Worm (Caenorhabditis elegans): ENCODE results near the gene F59G1.4.
A peak's percentile ranks its signal among the peaks of the same experiment; 100 is the strongest.

F59G1.4 gene

ce11 chrII:5928502-5928901, 32.5 kb downstream of the F59G1.4 start, which contains the start of gene egl-44:
Gene egl-44, plus strand, starts transcription at chrII:5928802.
- TF ChIP-seq lsy-12 (tag; optimal IDR thresholded peaks at IDR 0.05) (no peak), nfya-1 (tag; optimal IDR thresholded peaks at IDR 0.05; ENCODE audit: insufficient read depth) (no peak), ZK546.5 (tag; optimal IDR thresholded peaks at IDR 0.05) (no peak), hmg-11 (tag; optimal IDR thresholded peaks at IDR 0.05) (no peak), eor-1 (tag; optimal IDR thresholded peaks at IDR 0.05) (no peak), ceh-16 (tag; optimal IDR thresholded peaks at IDR 0.05) (no peak), R02D3.7 (tag; optimal IDR thresholded peaks at IDR 0.05) (no peak), pqm-1 (tag; optimal IDR thresholded peaks at IDR 0.05) (no peak), unc-39 (tag; optimal IDR thresholded peaks at IDR 0.05) (no peak), zag-1 (tag; optimal IDR thresholded peaks at IDR 0.05) (no peak), ceh-82 (tag; optimal IDR thresholded peaks at IDR 0.05) (no peak), egl-27 (tag; optimal IDR thresholded peaks at IDR 0.05) (no peak), pha-4 (tag; optimal IDR thresholded peaks at IDR 0.05) (no peak)

- TF ChIP-seq pha-4 (tag; optimal IDR thresholded peaks at IDR 0.05) (peak; percentile 77), mdl-1 (tag; optimal IDR thresholded peaks at IDR 0.05) (no peak), snpc-4 (tag; optimal IDR thresholded peaks at IDR 0.05) (peak; percentile 23), ceh-28 (tag; optimal IDR thresholded peaks at IDR 0.05) (peak; percentile 24), lin-15B (tag; optimal IDR thresholded peaks at IDR 0.05) (peak; percentile 4), aly-2 (tag; optimal IDR thresholded peaks at IDR 0.05) (no peak), nhr-237 (tag; optimal IDR thresholded peaks at IDR 0.05) (no peak), elt-2 (tag; optimal IDR thresholded peaks at IDR 0.05) (peak; percentile 96), pqm-1 (tag; optimal IDR thresholded peaks at IDR 0.05) (peak; percentile 93), skn-1 (tag; optimal IDR thresholded peaks at IDR 0.05) (peak; percentile 51)
Measured at ce11 chrII:5930095-5930653, 34.2 kb downstream of the F59G1.4 start.

- TF ChIP-seq nhr-76 (tag; optimal IDR thresholded peaks at IDR 0.05) (no peak), nhr-43 (tag; optimal IDR thresholded peaks at IDR 0.05; ENCODE audit: poor library complexity, severe bottlenecking) (peak; percentile 37), nfya-1 (tag; optimal IDR thresholded peaks at IDR 0.05; ENCODE audit: insufficient read depth) (peak; percentile 7), pha-4 (tag; optimal IDR thresholded peaks at IDR 0.05) (peak; percentile 75), ztf-11 (tag; optimal IDR thresholded peaks at IDR 0.05) (no peak), nhr-25 (tag; optimal IDR thresholded peaks at IDR 0.05) (peak; percentile 76), nhr-23 (tag; optimal IDR thresholded peaks at IDR 0.05) (peak; percentile 68), R02D3.7 (tag; optimal IDR thresholded peaks at IDR 0.05) (peak; percentile 4), skn-1 (tag; optimal IDR thresholded peaks at IDR 0.05) (no peak), elt-2 (tag; optimal IDR thresholded peaks at IDR 0.05) (peak; percentile 54), elt-1 (tag; optimal IDR thresholded peaks at IDR 0.05) (peak; percentile 34), nhr-237 (tag; optimal IDR thresholded peaks at IDR 0.05) (no peak)
Measured at ce11 chrII:5931109-5931508, 35.1 kb downstream of the F59G1.4 start.

- no peak for TF ChIP-seq skn-1 (tag; optimal IDR thresholded peaks at IDR 0.05)
- TF ChIP-seq nhr-77 (tag; optimal IDR thresholded peaks at IDR 0.05) = no peak
- TF ChIP-seq ceh-28 (tag; optimal IDR thresholded peaks at IDR 0.05) = peak; percentile 43
- peak; percentile 30 for TF ChIP-seq pha-4 (tag; optimal IDR thresholded peaks at IDR 0.05)
- peak; percentile 61 for TF ChIP-seq nhr-23 (tag; optimal IDR thresholded peaks at IDR 0.05)
- TF ChIP-seq unc-39 (tag; optimal IDR thresholded peaks at IDR 0.05) = no peak
- peak; percentile 81 for TF ChIP-seq elt-2 (tag; optimal IDR thresholded peaks at IDR 0.05)
- no peak for TF ChIP-seq fkh-2 (tag; optimal IDR thresholded peaks at IDR 0.05)
- no peak for TF ChIP-seq fos-1 (tag; optimal IDR thresholded peaks at IDR 0.05)
- no peak for TF ChIP-seq ceh-16 (tag; optimal IDR thresholded peaks at IDR 0.05)
- TF ChIP-seq nhr-11 (tag; optimal IDR thresholded peaks at IDR 0.05) = no peak
- TF ChIP-seq eor-1 (tag; optimal IDR thresholded peaks at IDR 0.05) = no peak
- TF ChIP-seq nhr-28 (tag; optimal IDR thresholded peaks at IDR 0.05) = no peak
- peak; percentile 85 for TF ChIP-seq pqm-1 (tag; optimal IDR thresholded peaks at IDR 0.05)
- TF ChIP-seq fkh-10 (GFP tag; optimal IDR thresholded peaks at IDR 0.05) = no peak
- peak; percentile 29 for TF ChIP-seq jun-1 (tag; optimal IDR thresholded peaks at IDR 0.05)
- no peak for TF ChIP-seq tbx-2 (tag; optimal IDR thresholded peaks at IDR 0.05)
- TF ChIP-seq elt-3 (tag; optimal IDR thresholded peaks at IDR 0.05) = no peak
- TF ChIP-seq lin-39 (tag; optimal IDR thresholded peaks at IDR 0.05) = no peak
- no peak for TF ChIP-seq ZK546.5 (tag; optimal IDR thresholded peaks at IDR 0.05)
- peak; percentile 20 for TF ChIP-seq nfya-1 (tag; optimal IDR thresholded peaks at IDR 0.05; ENCODE audit: insufficient read depth)
- TF ChIP-seq nhr-43 (tag; optimal IDR thresholded peaks at IDR 0.05; ENCODE audit: poor library complexity, severe bottlenecking) = no peak
- TF ChIP-seq sea-2 (GFP tag; optimal IDR thresholded peaks at IDR 0.05) = no peak
- no peak for TF ChIP-seq hmg-11 (tag; optimal IDR thresholded peaks at IDR 0.05)
- TF ChIP-seq R02D3.7 (tag; optimal IDR thresholded peaks at IDR 0.05) = no peak
- TF ChIP-seq egl-5 (tag; optimal IDR thresholded peaks at IDR 0.05) = no peak
- TF ChIP-seq mml-1 (tag; optimal IDR thresholded peaks at IDR 0.05) = no peak
- no peak for TF ChIP-seq lsy-12 (tag; optimal IDR thresholded peaks at IDR 0.05)
- TF ChIP-seq nhr-76 (tag; optimal IDR thresholded peaks at IDR 0.05) = no peak
Measured at ce11 chrII:5931904-5932764, 36.2 kb downstream of the F59G1.4 start.

Data from whole organism, L3 larva.